Fruit fly (Drosophila melanogaster): ENCODE results near the gene CG46339.

Gene CG46339

DNA sequence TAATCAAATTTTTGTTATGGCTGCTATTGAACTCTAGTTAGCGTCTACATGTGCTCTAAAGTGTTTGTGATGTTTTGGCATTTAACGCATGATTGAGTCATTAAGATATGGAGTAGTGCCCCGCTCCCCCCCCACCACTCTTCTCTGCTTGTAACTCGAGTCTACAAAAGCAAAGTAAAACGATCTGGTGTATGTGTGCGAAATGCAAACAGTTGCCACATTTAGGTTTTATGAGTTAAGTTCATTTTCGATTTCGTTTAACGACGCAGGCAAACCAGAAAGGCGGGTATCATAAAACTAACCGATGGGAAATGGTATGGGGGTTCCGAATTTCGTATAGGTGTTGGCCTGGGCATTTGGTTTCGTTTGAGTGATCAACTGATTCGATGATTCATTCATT is 19.0 kb downstream of the CG46339 start (continued):
- TF ChIP-seq CoRest (tag; optimal IDR thresholded peaks at IDR 0.05) (no peak), NfI (GFP tag; optimal IDR thresholded peaks at IDR 0.05) (no peak), sd (tag; optimal IDR thresholded peaks at IDR 0.05) (peak; percentile 67), CG31441 (GFP tag; IDR thresholded peaks at IDR 0.05) (no peak), CTCF (GFP tag; optimal IDR thresholded peaks at IDR 0.05) (no peak), CG10209 (GFP tag; optimal IDR thresholded peaks at IDR 0.05) (no peak), ash1 (GFP tag; optimal IDR thresholded peaks at IDR 0.05) (no peak), twi (tag; optimal IDR thresholded peaks at IDR 0.05) (no peak), fd3F (GFP tag; optimal IDR thresholded peaks at IDR 0.05) (no peak), CG16779 (GFP tag; IDR thresholded peaks at IDR 0.05) (0 out of 2 replicates have a peak, but pooled peaks have one; percentile 8), mirr (GFP tag; optimal IDR thresholded peaks at IDR 0.05) (peak; percentile 74), lbe (GFP tag; optimal IDR thresholded peaks at IDR 0.05) (no peak), CG10543 (GFP tag; optimal IDR thresholded peaks at IDR 0.05) (peak; percentile 34), CG31365 (tag; optimal IDR thresholded peaks at IDR 0.05) (no peak), Med (GFP tag) (peak; percentile 69), fd102C (GFP tag; optimal IDR thresholded peaks at IDR 0.05) (no peak), ac (GFP tag; optimal IDR thresholded peaks at IDR 0.05) (no peak), Hand (GFP tag; optimal IDR thresholded peaks at IDR 0.05) (no peak), CG12769 (tag; optimal IDR thresholded peaks at IDR 0.05) (peak; percentile 54), Ada2b (GFP tag; IDR thresholded peaks at IDR 0.05) (no peak), Doc3 (GFP tag; IDR thresholded peaks at IDR 0.05; ENCODE audit: partially characterized antibody) (no peak), CG3163 (GFP tag; optimal IDR thresholded peaks at IDR 0.05) (no peak), CG8388 (GFP tag; optimal IDR thresholded peaks at IDR 0.05) (no peak), NFAT (GFP tag; IDR thresholded peaks at IDR 0.05) (peak; percentile 22; the same call in 1 of the 2 replicates), scrt (GFP tag; optimal IDR thresholded peaks at IDR 0.05) (no peak), Dip3 (GFP tag; optimal IDR thresholded peaks at IDR 0.05) (no peak), CG9797 (GFP tag; optimal IDR thresholded peaks at IDR 0.05) (no peak), CG14965 (GFP tag; optimal IDR thresholded peaks at IDR 0.05; ENCODE audit: borderline replicate concordance) (no peak), Hmx (GFP tag; optimal IDR thresholded peaks at IDR 0.05) (no peak), esg (GFP tag; conservative IDR thresholded peaks at IDR 0.05) (no peak), CG2120 (GFP tag; optimal IDR thresholded peaks at IDR 0.05) (no peak), CG8290 (GFP tag; optimal IDR thresholded peaks at IDR 0.05) (no peak), CG8290 (tag; optimal IDR thresholded peaks at IDR 0.05) (peak in 1 of 2 experiments; percentile 57), CG2199 (GFP tag; IDR thresholded peaks at IDR 0.05) (no peak), gro (GFP tag; optimal IDR thresholded peaks at IDR 0.05) (peak; percentile 3), luna (GFP tag; optimal IDR thresholded peaks at IDR 0.05) (no peak), ewg (GFP tag; optimal IDR thresholded peaks at IDR 0.05) (no peak), Mrtf (GFP tag; IDR thresholded peaks at IDR 0.05) (0 out of 3 replicates have a peak, but pooled peaks have one; percentile 40), otp (GFP tag; IDR thresholded peaks at IDR 0.05) (0 out of 3 replicates have a peak, but pooled peaks have one; percentile 15), CG11247 (GFP tag; IDR thresholded peaks at IDR 0.05) (no peak), sim (GFP tag; IDR thresholded peaks at IDR 0.05) (no peak), Atf3 (GFP tag; optimal IDR thresholded peaks at IDR 0.05) (no peak), danr (GFP tag; IDR thresholded peaks at IDR 0.05) (no peak), onecut (GFP tag; IDR thresholded peaks at IDR 0.05) (no peak), Adf1 (GFP tag; IDR thresholded peaks at IDR 0.05) (no peak; the same call in 1 of the 2 replicates), slou (GFP tag; optimal IDR thresholded peaks at IDR 0.05) (no peak), CG10267 (tag; optimal IDR thresholded peaks at IDR 0.05) (no peak), cad (GFP tag; optimal IDR thresholded peaks at IDR 0.05) (no peak), CG10366 (GFP tag; IDR thresholded peaks at IDR 0.05) (no peak), CG1233 (GFP tag; optimal IDR thresholded peaks at IDR 0.05) (peak; percentile 1), pita (GFP tag; optimal IDR thresholded peaks at IDR 0.05) (no peak), stwl (tag; optimal IDR thresholded peaks at IDR 0.05) (no peak), emc (GFP tag; optimal IDR thresholded peaks at IDR 0.05) (no peak)
